Fruit fly (Drosophila melanogaster): Measurements from ENCODE around the gene mub.

dm6 chr3L:21892699-21893098 is 48.1 kb downstream of the mub start:
- TF ChIP-seq br (GFP tag; optimal IDR thresholded peaks at IDR 0.05), result no peak
- no peak for TF ChIP-seq pan (optimal IDR thresholded peaks at IDR 0.05)

All from whole organism, wandering third instar larva.